Worm (Caenorhabditis elegans): ENCODE measurements around the gene F40G12.5.

ce11 chrV:14296499-14296898, 25.9 kb upstream of the F40G12.5 start, which contains the start of gene F14D7.3:
- no peak for TF ChIP-seq unc-39 (tag; optimal IDR thresholded peaks at IDR 0.05)
- TF ChIP-seq lsy-12 (tag; optimal IDR thresholded peaks at IDR 0.05): no peak
- no peak for TF ChIP-seq pqm-1 (tag; optimal IDR thresholded peaks at IDR 0.05)
- no peak for TF ChIP-seq nhr-43 (tag; optimal IDR thresholded peaks at IDR 0.05; ENCODE audit: poor library complexity, severe bottlenecking)
- no peak for TF ChIP-seq nhr-76 (tag; optimal IDR thresholded peaks at IDR 0.05)
- no peak for TF ChIP-seq mdl-1 (tag; optimal IDR thresholded peaks at IDR 0.05)
- no peak for TF ChIP-seq nhr-12 (tag; optimal IDR thresholded peaks at IDR 0.05)
- TF ChIP-seq fos-1 (tag; optimal IDR thresholded peaks at IDR 0.05): no peak
- TF ChIP-seq fkh-10 (GFP tag; optimal IDR thresholded peaks at IDR 0.05): no peak
- TF ChIP-seq ceh-82 (tag; optimal IDR thresholded peaks at IDR 0.05): no peak
- TF ChIP-seq nhr-237 (tag; optimal IDR thresholded peaks at IDR 0.05): no peak
- TF ChIP-seq lin-15B (tag; optimal IDR thresholded peaks at IDR 0.05): no peak
- no peak for TF ChIP-seq elt-3 (tag; optimal IDR thresholded peaks at IDR 0.05)
- no peak for TF ChIP-seq unc-62 (GFP tag; optimal IDR thresholded peaks at IDR 0.05)
